Fruit fly (Drosophila melanogaster): Measurements from ENCODE around the gene CG1789.

Gene CG1789

dm6 chrX:8677434-8677833 is 42.9 kb upstream of the CG1789 start (continued):
- no peak for TF ChIP-seq pros (GFP tag; optimal IDR thresholded peaks at IDR 0.05)
- no peak for TF ChIP-seq Hand (GFP tag; optimal IDR thresholded peaks at IDR 0.05)
- TF ChIP-seq Rfx (GFP tag; IDR thresholded peaks at IDR 0.05) = peak; percentile 39; the same call in 1 of the 2 replicates
- peak; percentile 84 for TF ChIP-seq lmd (GFP tag; IDR thresholded peaks at IDR 0.05)
- peak; percentile 63 for TF ChIP-seq CG1233 (GFP tag; optimal IDR thresholded peaks at IDR 0.05)
- TF ChIP-seq klu (GFP tag; IDR thresholded peaks at IDR 0.05) = no peak
- peak; percentile 76 for TF ChIP-seq Antp (GFP tag; optimal IDR thresholded peaks at IDR 0.05)
- no peak for TF ChIP-seq hb (GFP tag; IDR thresholded peaks at IDR 0.05; ENCODE audit: partially characterized antibody)
- TF ChIP-seq Fer2 (tag; optimal IDR thresholded peaks at IDR 0.05) = no peak
- TF ChIP-seq Ssrp (tag; optimal IDR thresholded peaks at IDR 0.05) = no peak
- no peak for TF ChIP-seq Bdp1 (GFP tag; optimal IDR thresholded peaks at IDR 0.05)
- TF ChIP-seq CG12219 (GFP tag; optimal IDR thresholded peaks at IDR 0.05) = no peak
- TF ChIP-seq oc (tag; optimal IDR thresholded peaks at IDR 0.05) = peak; percentile 90
- no peak for TF ChIP-seq zen (tag; optimal IDR thresholded peaks at IDR 0.05)
- peak; percentile 43 for TF ChIP-seq slou (GFP tag; optimal IDR thresholded peaks at IDR 0.05)
- TF ChIP-seq jumu (GFP tag; optimal IDR thresholded peaks at IDR 0.05) = peak; percentile 70
- no peak for TF ChIP-seq prd (optimal IDR thresholded peaks at IDR 0.05)
- peak; percentile 67; the same call in 2 of the 3 replicates for TF ChIP-seq prd (GFP tag; IDR thresholded peaks at IDR 0.05)
- no peak for TF ChIP-seq Trl (optimal IDR thresholded peaks at IDR 0.05)
- peak; percentile 81 for TF ChIP-seq Trl (GFP tag; optimal IDR thresholded peaks at IDR 0.05)
- TF ChIP-seq CG1603 (tag; optimal IDR thresholded peaks at IDR 0.05) = peak; percentile 24
- TF ChIP-seq Nf-YA (GFP tag; IDR thresholded peaks at IDR 0.05) = peak; percentile 23; the same call in 1 of the 2 replicates
- TF ChIP-seq Adf1 (GFP tag; IDR thresholded peaks at IDR 0.05) = no peak
- TF ChIP-seq Pdp1 (GFP tag; optimal IDR thresholded peaks at IDR 0.05) = peak; percentile 78 to 82
- peak; percentile 75 for TF ChIP-seq dmrt99B (tag; optimal IDR thresholded peaks at IDR 0.05)
- TF ChIP-seq Ets97D (GFP tag; optimal IDR thresholded peaks at IDR 0.05) = peak; percentile 50
- no peak for TF ChIP-seq sna (GFP tag; IDR thresholded peaks at IDR 0.05; ENCODE audit: partially characterized antibody)
- TF ChIP-seq Hr3 (GFP tag; optimal IDR thresholded peaks at IDR 0.05) = no peak
- TF ChIP-seq tll (GFP tag; optimal IDR thresholded peaks at IDR 0.05) = no peak
- TF ChIP-seq CG11696 (GFP tag; IDR thresholded peaks at IDR 0.05) = no peak
- no peak for TF ChIP-seq Stat92E (GFP tag; optimal IDR thresholded peaks at IDR 0.05)
- TF ChIP-seq crc (GFP tag; optimal IDR thresholded peaks at IDR 0.05) = peak; percentile 68
- TF ChIP-seq az2 (GFP tag; optimal IDR thresholded peaks at IDR 0.05) = no peak
- TF ChIP-seq CG8359 (GFP tag; optimal IDR thresholded peaks at IDR 0.05; ENCODE audit: borderline replicate concordance) = peak; percentile 70
- TF ChIP-seq gsb (GFP tag; IDR thresholded peaks at IDR 0.05) = no peak
- no peak for TF ChIP-seq CG4730 (GFP tag; IDR thresholded peaks at IDR 0.05)
- no peak for TF ChIP-seq ab (GFP tag; optimal IDR thresholded peaks at IDR 0.05)
- peak; percentile 17 for TF ChIP-seq Sox100B (GFP tag; optimal IDR thresholded peaks at IDR 0.05)
- peak; percentile 82 for TF ChIP-seq ci (GFP tag; IDR thresholded peaks at IDR 0.05)
- peak; percentile 72 for TF ChIP-seq NK7.1 (GFP tag; optimal IDR thresholded peaks at IDR 0.05)
- peak in 1 of 2 experiments; percentile 90 for TF ChIP-seq Eip74EF (GFP tag; optimal IDR thresholded peaks at IDR 0.05)
- peak; percentile 85 for TF ChIP-seq Abd-B (GFP tag; optimal IDR thresholded peaks at IDR 0.05)
- peak; percentile 80 for TF ChIP-seq CG7839 (tag; optimal IDR thresholded peaks at IDR 0.05)
- peak; percentile 80 for TF ChIP-seq lilli (GFP tag; optimal IDR thresholded peaks at IDR 0.05)
- TF ChIP-seq bab2 (GFP tag; optimal IDR thresholded peaks at IDR 0.05) = peak; percentile 86
- no peak for TF ChIP-seq CG14710 (tag; optimal IDR thresholded peaks at IDR 0.05)
- TF ChIP-seq jigr1 (GFP tag; IDR thresholded peaks at IDR 0.05) = no peak
- peak; percentile 54; the same call in 2 of the 3 replicates for TF ChIP-seq zfh1 (GFP tag; IDR thresholded peaks at IDR 0.05)
- TF ChIP-seq tup (GFP tag; optimal IDR thresholded peaks at IDR 0.05) = no peak
- peak; percentile 77 for TF ChIP-seq Side (GFP tag; optimal IDR thresholded peaks at IDR 0.05)
- TF ChIP-seq CG15696 (tag; optimal IDR thresholded peaks at IDR 0.05) = no peak

All from whole organism, embryonic.